Fruit fly (Drosophila melanogaster): ENCODE results near the gene oc.

oc gene

dm6 chrX:8591685-8592127 is 58.8 kb downstream of the oc start, which contains the start of the genes CG12659 and Crag (continued):
- no peak for TF ChIP-seq NFAT (GFP tag; IDR thresholded peaks at IDR 0.05)
- peak; percentile 86 for TF ChIP-seq Sry-δ (GFP tag; optimal IDR thresholded peaks at IDR 0.05)
- TF ChIP-seq sna (GFP tag; IDR thresholded peaks at IDR 0.05; ENCODE audit: partially characterized antibody): peak; percentile 50
- TF ChIP-seq CG17186 (GFP tag; optimal IDR thresholded peaks at IDR 0.05): no peak
- no peak for TF ChIP-seq otp (GFP tag; IDR thresholded peaks at IDR 0.05)
- TF ChIP-seq ato (GFP tag; IDR thresholded peaks at IDR 0.05; ENCODE audit: partially characterized antibody): 0 out of 2 replicates have a peak, but pooled peaks have one; percentile 19

DNA sequence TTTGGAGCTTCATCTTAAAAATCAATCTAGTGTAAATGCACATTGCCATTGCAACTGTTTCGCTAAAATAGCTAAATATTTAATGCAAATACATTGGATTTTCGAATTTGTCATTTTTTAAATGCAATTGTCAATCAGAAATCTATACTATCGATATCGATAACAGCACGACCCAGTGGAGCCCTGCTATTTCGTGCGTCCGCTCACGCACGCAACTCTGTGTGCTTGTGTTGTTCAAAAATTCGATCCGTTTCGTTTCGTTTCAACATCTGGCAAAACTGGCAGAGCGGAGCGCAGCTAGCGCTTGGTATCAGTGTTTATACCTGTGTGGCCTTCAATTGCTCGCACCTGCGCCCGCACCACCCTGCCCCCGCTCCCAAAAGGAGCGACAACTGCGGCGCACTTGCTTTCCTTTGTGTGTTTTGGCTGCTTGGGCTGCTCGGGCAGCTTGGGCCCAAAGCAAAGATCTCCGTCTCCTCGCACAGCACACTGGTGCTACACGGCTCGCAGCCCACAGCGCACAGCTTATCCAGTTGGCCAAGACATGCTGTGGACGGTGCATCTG is 61.8 kb downstream of the oc start, which contains the start of gene CG12081:
TSS of gene CG12081 (plus strand) at position 205 of the 565 bp plus-strand sequence.
- no peak for TF ChIP-seq CG15479 (GFP tag; optimal IDR thresholded peaks at IDR 0.05)
- peak; percentile 80 for TF ChIP-seq pzg (GFP tag; optimal IDR thresholded peaks at IDR 0.05)
- TF ChIP-seq Camta (GFP tag; optimal IDR thresholded peaks at IDR 0.05): no peak
- TF ChIP-seq vvl (GFP tag; IDR thresholded peaks at IDR 0.05): 0 out of 2 replicates have a peak, but pooled peaks have one; percentile 40
- peak; percentile 25 for TF ChIP-seq CG2120 (GFP tag; optimal IDR thresholded peaks at IDR 0.05)
- no peak for TF ChIP-seq CG3847 (GFP tag; IDR thresholded peaks at IDR 0.05)
- TF ChIP-seq CG6854 (GFP tag; optimal IDR thresholded peaks at IDR 0.05): no peak
- no peak for TF ChIP-seq vfl (GFP tag; optimal IDR thresholded peaks at IDR 0.05)
- TF ChIP-seq Eip74EF (GFP tag; optimal IDR thresholded peaks at IDR 0.05): no peak
- no peak for TF ChIP-seq CG1792 (GFP tag; optimal IDR thresholded peaks at IDR 0.05)
- TF ChIP-seq bab2 (GFP tag; optimal IDR thresholded peaks at IDR 0.05): no peak
- TF ChIP-seq aop (GFP tag; IDR thresholded peaks at IDR 0.05): no peak
- TF ChIP-seq maf-S (GFP tag; optimal IDR thresholded peaks at IDR 0.05): no peak
- TF ChIP-seq nmo (GFP tag; optimal IDR thresholded peaks at IDR 0.05): peak; percentile 35
- no peak for TF ChIP-seq CG3281 (GFP tag; optimal IDR thresholded peaks at IDR 0.05)
- TF ChIP-seq CG11504 (tag; optimal IDR thresholded peaks at IDR 0.05): no peak
- TF ChIP-seq disco-r (GFP tag; optimal IDR thresholded peaks at IDR 0.05): no peak
- peak; percentile 91 for TF ChIP-seq stwl (tag; optimal IDR thresholded peaks at IDR 0.05)
- TF ChIP-seq eyg (GFP tag; optimal IDR thresholded peaks at IDR 0.05): no peak
- peak; percentile 86 for TF ChIP-seq knrl (GFP tag; IDR thresholded peaks at IDR 0.05; ENCODE audit: partially characterized antibody)
- no peak for TF ChIP-seq sr (GFP tag; IDR thresholded peaks at IDR 0.05)
- no peak for TF ChIP-seq CG4820 (GFP tag; optimal IDR thresholded peaks at IDR 0.05)
- TF ChIP-seq Doc3 (GFP tag; IDR thresholded peaks at IDR 0.05; ENCODE audit: partially characterized antibody): peak; percentile 85
- no peak for TF ChIP-seq CG7271 (tag; optimal IDR thresholded peaks at IDR 0.05)
- no peak for TF ChIP-seq CG13296 (GFP tag; optimal IDR thresholded peaks at IDR 0.05)
- TF ChIP-seq bbx (GFP tag; IDR thresholded peaks at IDR 0.05; ENCODE audit: partially characterized antibody): peak; percentile 91
- no peak for TF ChIP-seq CG33557 (GFP tag; optimal IDR thresholded peaks at IDR 0.05)
- TF ChIP-seq CG8924 (tag; optimal IDR thresholded peaks at IDR 0.05): no peak
- no peak for TF ChIP-seq ab (GFP tag; optimal IDR thresholded peaks at IDR 0.05)
- TF ChIP-seq CG32772 (GFP tag; IDR thresholded peaks at IDR 0.05): no peak
- TF ChIP-seq MESR4 (GFP tag; optimal IDR thresholded peaks at IDR 0.05): peak; percentile 86
- no peak for TF ChIP-seq CG9609 (GFP tag; optimal IDR thresholded peaks at IDR 0.05)
- TF ChIP-seq CG8089 (GFP tag; optimal IDR thresholded peaks at IDR 0.05): no peak
- TF ChIP-seq klu (GFP tag; IDR thresholded peaks at IDR 0.05): no peak
- peak; percentile 37 for TF ChIP-seq sug (tag; optimal IDR thresholded peaks at IDR 0.05)
- TF ChIP-seq CG5245 (GFP tag; optimal IDR thresholded peaks at IDR 0.05): no peak
- peak; percentile 55; the same call in 1 of the 2 replicates for TF ChIP-seq sob (GFP tag; IDR thresholded peaks at IDR 0.05)
- no peak for TF ChIP-seq stc (GFP tag; IDR thresholded peaks at IDR 0.05)
- TF ChIP-seq CG4854 (GFP tag; optimal IDR thresholded peaks at IDR 0.05): no peak
- no peak for TF ChIP-seq HHEX (GFP tag; optimal IDR thresholded peaks at IDR 0.05)
- TF ChIP-seq kay (GFP tag; optimal IDR thresholded peaks at IDR 0.05): no peak
- TF ChIP-seq inv (GFP tag; IDR thresholded peaks at IDR 0.05; ENCODE audit: partially characterized antibody): peak; percentile 85
- TF ChIP-seq row (GFP tag; IDR thresholded peaks at IDR 0.05): peak; percentile 72
